Worm (Caenorhabditis elegans): ENCODE measurements around the gene F57B9.1.

ce11 chrIII:7012060-7012459 is 50.2 kb downstream of the F57B9.1 start:
- no peak for TF ChIP-seq fkh-10 (GFP tag; optimal IDR thresholded peaks at IDR 0.05)
- TF ChIP-seq snpc-4 (tag; optimal IDR thresholded peaks at IDR 0.05), result no peak
- TF ChIP-seq nhr-237 (tag; optimal IDR thresholded peaks at IDR 0.05), result no peak
- TF ChIP-seq lsy-2 (tag; optimal IDR thresholded peaks at IDR 0.05), result no peak
- TF ChIP-seq aha-1 (tag; optimal IDR thresholded peaks at IDR 0.05), result no peak
- no peak for TF ChIP-seq tlp-1 (tag; optimal IDR thresholded peaks at IDR 0.05)
- no peak for TF ChIP-seq alr-1 (tag; optimal IDR thresholded peaks at IDR 0.05; ENCODE audit: borderline replicate concordance)
- TF ChIP-seq sox-4 (tag; optimal IDR thresholded peaks at IDR 0.05), result no peak
- TF ChIP-seq blmp-1 (tag; optimal IDR thresholded peaks at IDR 0.05), result no peak
- no peak for TF ChIP-seq mdl-1 (tag; optimal IDR thresholded peaks at IDR 0.05)
- TF ChIP-seq ama-1 (optimal IDR thresholded peaks at IDR 0.05), result no peak
- TF ChIP-seq nhr-90 (tag; optimal IDR thresholded peaks at IDR 0.05; ENCODE audit: poor library complexity), result no peak
- no peak for TF ChIP-seq efl-3 (GFP tag; optimal IDR thresholded peaks at IDR 0.05)

Data from whole organism, L1 larva.